Worm (Caenorhabditis elegans) whole organism, L4 larva: ENCODE data around the gene F14D7.9.

Experiments
- R02D3.7 ChIP-seq: fragments of 150-350 bp; sonication (generic microtip); optimal IDR thresholded peaks from 3 replicates; lab custom pipeline; 2014; ENCODE audit warnings: missing biosample characterization, missing genetic modification characterization
- Y48G9A.11 ChIP-seq: fragments of 200-800 bp; sonication (Bioruptor generic); IDR thresholded peaks from 2 replicates; pipeline ENCODE4 v1.3.6; 2022; ENCODE audit warnings: missing genetic modification reagents, missing genetic modification characterization, missing compliant biosample characterization
- ZK546.5 ChIP-seq, 2 experiments: sonication (generic microtip); optimal IDR thresholded peaks; 2 replicates each; lab custom pipeline; 2017; ENCODE audit warnings: missing biosample characterization in 2 of 2, missing genetic modification characterization in 2 of 2
- aly-2 ChIP-seq: sonication (generic microtip); optimal IDR thresholded peaks from 2 replicates; lab custom pipeline; 2018; ENCODE audit warnings: missing biosample characterization, missing genetic modification characterization
- ama-1 ChIP-seq: fragments of 150-350 bp; optimal IDR thresholded peaks from 2 replicates; lab custom pipeline; 2014; ENCODE audit warnings: inconsistent platforms, mixed read lengths
- ces-1 ChIP-seq: fragments of 150-350 bp; sonication (generic microtip); optimal IDR thresholded peaks from 4 replicates; lab custom pipeline; 2014; ENCODE audit warnings: missing biosample characterization, missing genetic modification reagents, missing genetic modification characterization
- daf-16 ChIP-seq, 3 experiments: sonication (generic microtip); optimal IDR thresholded peaks; 2 replicates each; lab custom pipeline; 2016 to 2017; ENCODE audit warnings: missing genetic modification characterization in 3 of 3, missing genetic modification reagents in 3 of 3, mild to moderate bottlenecking in 2 of 3, missing compliant biosample characterization in 2 of 3, missing biosample characterization in 1 of 3, moderate library complexity in 1 of 3
- egl-27 ChIP-seq: sonication (generic microtip); optimal IDR thresholded peaks from 3 replicates; lab custom pipeline; 2017; ENCODE audit warnings: missing biosample characterization, missing genetic modification reagents, missing genetic modification characterization
- fkh-10 ChIP-seq: fragments of 150-350 bp; optimal IDR thresholded peaks from 2 replicates; lab custom pipeline; 2014; ENCODE audit warnings: missing biosample characterization, missing genetic modification reagents, missing genetic modification characterization
- mxl-2 ChIP-seq: fragments of 200-800 bp; sonication (Bioruptor generic); conservative IDR thresholded peaks from 2 replicates; pipeline ENCODE4 v1.3.6; 2022; ENCODE audit warnings: missing genetic modification reagents, missing genetic modification characterization, missing compliant biosample characterization
- nhr-10 ChIP-seq: fragments of 150-350 bp; optimal IDR thresholded peaks from 2 replicates; lab custom pipeline; 2014; ENCODE audit warnings: missing biosample characterization, missing genetic modification characterization
- nhr-11 ChIP-seq: fragments of 150-350 bp; optimal IDR thresholded peaks from 2 replicates; lab custom pipeline; 2014; ENCODE audit warnings: missing biosample characterization, missing genetic modification characterization
- nhr-77 ChIP-seq: fragments of 150-350 bp; optimal IDR thresholded peaks from 2 replicates; lab custom pipeline; 2014; ENCODE audit warnings: missing biosample characterization, missing genetic modification characterization
- ztf-11 ChIP-seq: fragments of 150-350 bp; optimal IDR thresholded peaks from 2 replicates; lab custom pipeline; 2014; ENCODE audit warnings: missing biosample characterization, missing genetic modification characterization

DNA sequence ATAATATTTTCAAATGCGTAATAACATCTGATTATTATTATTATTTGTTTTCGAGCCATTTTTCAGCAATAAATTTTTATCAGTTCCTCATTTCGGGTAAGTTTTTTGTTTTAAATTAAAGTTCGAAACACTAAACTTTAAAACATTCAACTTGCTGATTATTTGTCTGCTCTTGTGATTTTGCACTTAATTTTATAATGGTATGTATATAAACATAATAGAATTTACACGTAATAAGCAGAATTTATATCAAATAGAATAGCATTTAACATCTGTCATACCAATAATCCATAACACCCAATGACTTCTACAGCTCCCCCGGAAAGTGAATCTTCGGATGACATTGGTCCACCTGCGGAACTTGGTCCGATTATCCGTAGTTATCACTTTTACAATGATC, 38.6 kb downstream of the F14D7.9 start, which contains the start of gene srm-4:
- no peak for TF ChIP-seq mxl-2 (GFP tag; lab: Robert Waterston, UW)
- TF ChIP-seq nhr-77: no peak
- no peak for TF ChIP-seq ztf-11
- TF ChIP-seq ama-1 (lab: Kevin White, UChicago): no peak
- no peak for TF ChIP-seq nhr-11 (tag; lab: Kevin White, UChicago)
- TF ChIP-seq egl-27 (tag; lab: Kevin White, UChicago): no peak
- no peak for TF ChIP-seq R02D3.7 (tag; lab: Kevin White, UChicago)
- TF ChIP-seq nhr-10 (tag; lab: Kevin White, UChicago): no peak
- TF ChIP-seq Y48G9A.11: no peak
- TF ChIP-seq fkh-10 (GFP tag; lab: Kevin White, UChicago): no peak
- TF ChIP-seq aly-2 (tag; lab: Kevin White, UChicago): no peak
- TF ChIP-seq ZK546.5 (tag; optimal IDR thresholded peaks at IDR 0.05; lab: Kevin White, UChicago): no peak
- no peak for TF ChIP-seq daf-16 (GFP tag; optimal IDR thresholded peaks at IDR 0.05; lab: Kevin White, UChicago)
- TF ChIP-seq daf-16 (tag; optimal IDR thresholded peaks at IDR 0.05; lab: Kevin White, UChicago): no peak
- no peak for TF ChIP-seq ces-1 (GFP tag; lab: Kevin White, UChicago)
